Fruit fly (Drosophila melanogaster): Measurements from ENCODE around the gene w.
A peak's percentile ranks its signal among the peaks of the same experiment; 100 is the strongest.

- TF ChIP-seq CG14711 (tag; optimal IDR thresholded peaks at IDR 0.05) (no peak), bab1 (GFP tag; optimal IDR thresholded peaks at IDR 0.05) (no peak), kay (GFP tag; ENCODE audit: borderline replicate concordance) (peak; percentile 98), CG11617 (GFP tag; optimal IDR thresholded peaks at IDR 0.05) (peak; percentile 56), Crg-1 (GFP tag; optimal IDR thresholded peaks at IDR 0.05) (no peak)
Observed at dm6 chrX:2742067-2742466, 54.2 kb downstream of the w start.
